Worm (Caenorhabditis elegans) whole organism, mixed stage, embryonic: ENCODE measurements around the gene sdhd-1.

Experiments used
- ceh-39 ChIP-seq: fragments of 150-350 bp; optimal IDR thresholded peaks from 2 replicates; lab custom pipeline; 2014; ENCODE audit warnings: missing biosample characterization, missing genetic modification characterization
- elt-1 ChIP-seq: sonication (generic microtip); optimal IDR thresholded peaks from 2 replicates; lab custom pipeline; 2017; ENCODE audit warnings: missing genetic modification characterization, mild to moderate bottlenecking, missing compliant biosample characterization, antibody characterized with exemption, moderate library complexity, borderline replicate concordance; ENCODE audit not compliant: insufficient read depth
- elt-3 ChIP-seq: fragments of 150-350 bp; optimal IDR thresholded peaks from 2 replicates; lab custom pipeline; 2014; ENCODE audit warnings: missing biosample characterization, missing genetic modification characterization
- nhr-28 ChIP-seq: fragments of 150-350 bp; optimal IDR thresholded peaks from 2 replicates; lab custom pipeline; 2014; ENCODE audit warnings: missing biosample characterization, missing genetic modification characterization
- unc-120 ChIP-seq: sonication (generic microtip); optimal IDR thresholded peaks from 2 replicates; lab custom pipeline; 2017; ENCODE audit warnings: missing genetic modification characterization, missing compliant biosample characterization; ENCODE audit not compliant: poor library complexity, severe bottlenecking
- unc-39 ChIP-seq: fragments of 150-350 bp; optimal IDR thresholded peaks from 2 replicates; lab custom pipeline; 2014; ENCODE audit warnings: missing biosample characterization, missing genetic modification characterization

ce11 chrII:11057256-11057655 lies 7.5 kb upstream of the sdhd-1 start:
- TF ChIP-seq nhr-28 (tag; lab: Kevin White, UChicago), result no peak
- peak; percentile 43 for TF ChIP-seq elt-3 (tag; lab: Kevin White, UChicago)
- no peak for TF ChIP-seq unc-39 (tag; lab: Kevin White, UChicago)
- no peak for TF ChIP-seq unc-120
- TF ChIP-seq ceh-39 (tag; lab: Kevin White, UChicago), result no peak
- peak; percentile 77 for TF ChIP-seq elt-1 (tag; lab: Kevin White, UChicago)
